Fruit fly (Drosophila melanogaster) whole organism, embryonic: Measurements from ENCODE around the gene CG8141.

Experiments used
- Abd-B ChIP-seq: fragments of 200-800 bp; sonication (Bioruptor generic); optimal IDR thresholded peaks from 2 replicates; lab custom pipeline; 2018; ENCODE audit warnings: missing biosample characterization, mild to moderate bottlenecking, missing genetic modification characterization, moderate library complexity
- CG11504 ChIP-seq: fragments of 200-800 bp; sonication (Bioruptor generic); optimal IDR thresholded peaks from 3 replicates; lab custom pipeline; 2019; ENCODE audit warnings: missing biosample characterization, mild to moderate bottlenecking, missing genetic modification characterization, moderate library complexity
- CG11560 ChIP-seq: fragments of 200-800 bp; sonication (Bioruptor generic); IDR thresholded peaks from 3 replicates; pipeline ENCODE4 v1.3.6; 2022; ENCODE audit warnings: missing biosample characterization, missing genetic modification characterization
- CG12236 ChIP-seq: fragments of 200-800 bp; sonication (Bioruptor generic); optimal IDR thresholded peaks from 2 replicates; lab custom pipeline; 2016; ENCODE audit warnings: missing biosample characterization, missing genetic modification characterization
- CG12769 ChIP-seq: fragments of 200-800 bp; sonication (Bioruptor generic); optimal IDR thresholded peaks from 2 replicates; lab custom pipeline; 2019; ENCODE audit warnings: missing biosample characterization, mild to moderate bottlenecking, missing genetic modification characterization, moderate library complexity
- CG13287 ChIP-seq: fragments of 200-800 bp; sonication (Bioruptor generic); IDR thresholded peaks from 2 replicates; pipeline ENCODE4 v1.3.6; 2022; ENCODE audit warnings: missing biosample characterization, missing genetic modification characterization; ENCODE audit not compliant: partially characterized antibody
- CG14014 ChIP-seq: fragments of 200-800 bp; sonication (Bioruptor generic); IDR thresholded peaks from 2 replicates; pipeline ENCODE4 v1.3.6; 2022; ENCODE audit warnings: missing biosample characterization, missing genetic modification characterization
- CG14441 ChIP-seq: fragments of 200-800 bp; sonication (Bioruptor generic); IDR thresholded peaks from 2 replicates; pipeline ENCODE4 v1.3.6; 2022; ENCODE audit warnings: missing biosample characterization, missing genetic modification characterization
- CG15696 ChIP-seq: fragments of 200-800 bp; sonication (Bioruptor generic); optimal IDR thresholded peaks from 2 replicates; lab custom pipeline; 2019; ENCODE audit warnings: missing biosample characterization, mild to moderate bottlenecking, missing genetic modification characterization, moderate library complexity
- CG18011 ChIP-seq: fragments of 200-800 bp; sonication (Bioruptor generic); optimal IDR thresholded peaks from 2 replicates; lab custom pipeline; 2017; ENCODE audit warnings: missing biosample characterization, missing genetic modification characterization, mild to moderate bottlenecking, moderate library complexity, missing genotype
- CG2199 ChIP-seq: fragments of 200-800 bp; sonication (Bioruptor generic); IDR thresholded peaks from 3 replicates; pipeline ENCODE4 v1.3.6; 2022; ENCODE audit warnings: missing biosample characterization, missing genetic modification characterization
- CG31365 ChIP-seq: fragments of 200-800 bp; sonication (Bioruptor generic); optimal IDR thresholded peaks from 2 replicates; lab custom pipeline; 2018; ENCODE audit warnings: missing biosample characterization, mild to moderate bottlenecking, missing genetic modification characterization
- CG3163 ChIP-seq: fragments of 200-800 bp; sonication (Bioruptor generic); optimal IDR thresholded peaks from 3 replicates; lab custom pipeline; 2016; ENCODE audit warnings: missing biosample characterization, missing genetic modification characterization
- CG42726 ChIP-seq: fragments of 200-800 bp; sonication (Bioruptor generic); IDR thresholded peaks from 2 replicates; pipeline ENCODE4 v1.3.6; 2022; ENCODE audit warnings: missing biosample characterization, missing genetic modification characterization; ENCODE audit not compliant: partially characterized antibody
- CG4282 ChIP-seq: fragments of 200-800 bp; sonication (Bioruptor generic); optimal IDR thresholded peaks from 2 replicates; lab custom pipeline; 2016; ENCODE audit warnings: missing biosample characterization, missing genetic modification characterization
- CG6175 ChIP-seq: fragments of 200-800 bp; sonication (Bioruptor generic); IDR thresholded peaks from 3 replicates; pipeline ENCODE4 v1.3.6; 2022; ENCODE audit warnings: missing biosample characterization, missing genetic modification characterization
- CG6254 ChIP-seq: fragments of 200-800 bp; sonication (Bioruptor generic); optimal IDR thresholded peaks from 3 replicates; lab custom pipeline; 2017; ENCODE audit warnings: mild to moderate bottlenecking, missing biosample characterization, missing genetic modification reagents, missing genetic modification characterization
- CG8388 ChIP-seq: fragments of 200-800 bp; sonication (Bioruptor generic); optimal IDR thresholded peaks from 2 replicates; lab custom pipeline; 2019; ENCODE audit warnings: missing biosample characterization, mild to moderate bottlenecking, missing genetic modification characterization, moderate library complexity
- CG8944 ChIP-seq: fragments of 200-800 bp; sonication (Bioruptor generic); optimal IDR thresholded peaks from 3 replicates; lab custom pipeline; 2016; ENCODE audit warnings: missing biosample characterization, missing genetic modification characterization
- CrebB ChIP-seq: fragments of 200-800 bp; sonication (Bioruptor generic); optimal IDR thresholded peaks from 3 replicates; lab custom pipeline; 2018; ENCODE audit warnings: missing biosample characterization, mild to moderate bottlenecking, missing genetic modification characterization
- Dp ChIP-seq: fragments of 200-800 bp; sonication (Bioruptor generic); optimal IDR thresholded peaks from 2 replicates; lab custom pipeline; 2018; ENCODE audit warnings: missing biosample characterization, mild to moderate bottlenecking, missing genetic modification characterization, moderate library complexity
- E2f2 ChIP-seq: fragments of 200-800 bp; sonication (Bioruptor generic); IDR thresholded peaks from 2 replicates; pipeline ENCODE4 v1.3.6; 2022; ENCODE audit warnings: missing biosample characterization, missing genetic modification characterization
- HmgZ ChIP-seq: fragments of 200-800 bp; sonication (Bioruptor generic); optimal IDR thresholded peaks from 2 replicates; lab custom pipeline; 2018; ENCODE audit warnings: missing biosample characterization, mild to moderate bottlenecking, missing genetic modification characterization
- Jarid2 ChIP-seq: fragments of 200-800 bp; sonication (Bioruptor generic); optimal IDR thresholded peaks from 3 replicates; lab custom pipeline; 2017; ENCODE audit warnings: mild to moderate bottlenecking, missing biosample characterization, missing genetic modification reagents, missing genetic modification characterization
- Lhr ChIP-seq: fragments of 200-800 bp; sonication (Bioruptor generic); optimal IDR thresholded peaks from 3 replicates; lab custom pipeline; 2017; ENCODE audit warnings: mild to moderate bottlenecking, missing biosample characterization, missing genetic modification reagents, missing genetic modification characterization
- Max ChIP-seq: fragments of 200-800 bp; sonication (Bioruptor generic); optimal IDR thresholded peaks from 2 replicates; lab custom pipeline; 2016; ENCODE audit warnings: missing biosample characterization, mild to moderate bottlenecking, missing genetic modification characterization
- Med ChIP-seq: fragments of 200-800 bp; sonication (Bioruptor generic); peaks from one replicate; lab custom pipeline; 2016; ENCODE audit warnings: missing biosample characterization, missing genetic modification characterization, mild to moderate bottlenecking, inconsistent platforms, moderate library complexity
- Myb ChIP-seq: fragments of 200-800 bp; sonication (Bioruptor generic); optimal IDR thresholded peaks from 2 replicates; lab custom pipeline; 2016; ENCODE audit warnings: missing biosample characterization, missing genetic modification characterization
- NFAT ChIP-seq: fragments of 200-800 bp; sonication (Bioruptor generic); IDR thresholded peaks from 2 replicates; pipeline ENCODE4 v1.3.6; 2022; ENCODE audit warnings: missing biosample characterization, missing genetic modification characterization
- Rfx ChIP-seq: fragments of 200-800 bp; sonication (Bioruptor generic); IDR thresholded peaks from 2 replicates; pipeline ENCODE4 v1.3.6; 2022; ENCODE audit warnings: missing biosample characterization, missing genetic modification characterization
- Trl ChIP-seq, 3 experiments: fragments of >200 bp in 2 of 3; fragments of 200-800 bp in 1 of 3; sonication (Bioruptor generic) in 1 of 3; optimal IDR thresholded peaks; 2 replicates in 1 of 3; 3 replicates in 2 of 3; lab custom pipeline; 2016 to 2017; ENCODE audit warnings: missing biosample characterization in 1 of 3, missing genetic modification characterization in 1 of 3
- abd-A ChIP-seq: fragments of 200-800 bp; sonication (Bioruptor generic); optimal IDR thresholded peaks from 3 replicates; lab custom pipeline; 2019; ENCODE audit warnings: missing biosample characterization, mild to moderate bottlenecking, missing genetic modification characterization, moderate library complexity
- cato ChIP-seq: fragments of 200-800 bp; sonication (Bioruptor generic); optimal IDR thresholded peaks from 2 replicates; lab custom pipeline; 2016; ENCODE audit warnings: missing biosample characterization, missing genetic modification characterization, borderline replicate concordance
- chinmo ChIP-seq: fragments of 200-800 bp; sonication (Bioruptor generic); IDR thresholded peaks from 4 replicates; pipeline ENCODE4 v1.3.6; 2022; ENCODE audit warnings: missing biosample characterization, missing genetic modification characterization; ENCODE audit not compliant: partially characterized antibody
- chm ChIP-seq: fragments of 200-800 bp; sonication (Bioruptor generic); IDR thresholded peaks from 2 replicates; pipeline ENCODE4 v1.3.6; 2022; ENCODE audit warnings: missing biosample characterization, missing genetic modification characterization
- da ChIP-seq: fragments of 200-800 bp; sonication (Bioruptor generic); optimal IDR thresholded peaks from 2 replicates; lab custom pipeline; 2016; ENCODE audit warnings: missing biosample characterization, missing genetic modification characterization
- dmrt99B ChIP-seq: fragments of 200-800 bp; sonication (Bioruptor generic); optimal IDR thresholded peaks from 2 replicates; lab custom pipeline; 2018; ENCODE audit warnings: missing biosample characterization, mild to moderate bottlenecking, missing genetic modification characterization, moderate library complexity
- eve ChIP-seq, 2 experiments: fragments of >200 bp; optimal IDR thresholded peaks; 2 replicates each; lab custom pipeline; 2017; ENCODE audit warnings: missing biosample characterization in 2 of 2, missing genetic modification characterization in 2 of 2
- ewg ChIP-seq: fragments of 200-800 bp; sonication (Bioruptor generic); optimal IDR thresholded peaks from 3 replicates; lab custom pipeline; 2017; ENCODE audit warnings: mild to moderate bottlenecking, missing biosample characterization, missing genetic modification reagents, missing genetic modification characterization
- jumu ChIP-seq: fragments of 200-800 bp; sonication (Bioruptor generic); optimal IDR thresholded peaks from 3 replicates; lab custom pipeline; 2016; ENCODE audit warnings: missing biosample characterization, missing genetic modification characterization
- nerfin-1 ChIP-seq: fragments of 200-800 bp; sonication (Bioruptor generic); optimal IDR thresholded peaks from 3 replicates; lab custom pipeline; 2019; ENCODE audit warnings: missing biosample characterization, mild to moderate bottlenecking, missing genetic modification characterization, moderate library complexity
- pum ChIP-seq: fragments of 200-800 bp; sonication (Bioruptor generic); optimal IDR thresholded peaks from 2 replicates; lab custom pipeline; 2016; ENCODE audit warnings: missing biosample characterization, missing genetic modification characterization
- pzg ChIP-seq: fragments of 200-800 bp; sonication (Bioruptor generic); optimal IDR thresholded peaks from 3 replicates; lab custom pipeline; 2018; ENCODE audit warnings: missing biosample characterization, mild to moderate bottlenecking, missing genetic modification characterization, moderate library complexity
- scrt ChIP-seq: fragments of 200-800 bp; sonication (Bioruptor generic); optimal IDR thresholded peaks from 2 replicates; lab custom pipeline; 2018; ENCODE audit warnings: missing biosample characterization, mild to moderate bottlenecking, missing genetic modification characterization, moderate library complexity
- stwl ChIP-seq: fragments of 200-800 bp; sonication (Bioruptor generic); optimal IDR thresholded peaks from 3 replicates; lab custom pipeline; 2018; ENCODE audit warnings: missing biosample characterization, mild to moderate bottlenecking, missing genetic modification characterization, moderate library complexity
- vvl ChIP-seq: fragments of 200-800 bp; sonication (Bioruptor generic); IDR thresholded peaks from 2 replicates; pipeline ENCODE4 v1.3.6; 2022; ENCODE audit warnings: missing biosample characterization, missing genetic modification characterization

The CG8141 gene

dm6 chr3R:13200402-13200801, 9.0 kb downstream of the CG8141 start (continued):
- peak; percentile 1 for TF ChIP-seq dmrt99B (tag; lab: Kevin White, UChicago)
- no peak for TF ChIP-seq cato (GFP tag; lab: Kevin White, UChicago)
- TF ChIP-seq da (GFP tag; lab: Kevin White, UChicago): no peak
- no peak for TF ChIP-seq CG15696 (tag; lab: Kevin White, UChicago)
- 0 out of 2 replicates have a peak, but pooled peaks have one; percentile 18 for TF ChIP-seq CG14014 (GFP tag; lab: Robert Waterston, UW)
- TF ChIP-seq CG14441 (GFP tag; lab: Robert Waterston, UW): peak; percentile 9; the same call in 1 of the 2 replicates
- TF ChIP-seq CG11560 (tag; lab: Robert Waterston, UW): no peak

- TF ChIP-seq Dp (GFP tag; lab: Kevin White, UChicago): peak; percentile 83
- peak; percentile 36; the same call in 1 of the 2 replicates for TF ChIP-seq CG13287 (GFP tag; lab: Robert Waterston, UW)
- TF ChIP-seq abd-A (tag; lab: Kevin White, UChicago): peak; percentile 38
- peak; percentile 68 for TF ChIP-seq Med
- peak; percentile 25 for TF ChIP-seq stwl (tag; lab: Kevin White, UChicago)
- TF ChIP-seq CG6254 (GFP tag; lab: Kevin White, UChicago): no peak
- peak; percentile 90 for TF ChIP-seq E2f2 (GFP tag; lab: Robert Waterston, UW)
- TF ChIP-seq CG3163 (GFP tag; lab: Kevin White, UChicago): peak; percentile 100
- peak; percentile 99 for TF ChIP-seq CG18011 (GFP tag; lab: Kevin White, UChicago)
- peak; percentile 15 for TF ChIP-seq scrt (GFP tag; lab: Kevin White, UChicago)
- TF ChIP-seq Myb: peak; percentile 81
- no peak for TF ChIP-seq CG4282 (GFP tag; lab: Kevin White, UChicago)
- TF ChIP-seq ewg: peak; percentile 95
- TF ChIP-seq eve (GFP tag; optimal IDR thresholded peaks at IDR 0.05; lab: Kevin White, UChicago): peak in 1 of 2 experiments; percentile 38
- TF ChIP-seq CG8944 (GFP tag; lab: Kevin White, UChicago): no peak
- peak; percentile 77 for TF ChIP-seq CG11504 (tag; lab: Kevin White, UChicago)
- TF ChIP-seq pzg (GFP tag; lab: Kevin White, UChicago): peak; percentile 16
- peak; percentile 33; the same call in 1 of the 2 replicates for TF ChIP-seq vvl (GFP tag; lab: Robert Waterston, UW)
- TF ChIP-seq NFAT (GFP tag; lab: Robert Waterston, UW): 0 out of 2 replicates have a peak, but pooled peaks have one; percentile 5
- TF ChIP-seq HmgZ (tag; lab: Kevin White, UChicago): no peak
- peak; percentile 37 to 72 for TF ChIP-seq Trl (optimal IDR thresholded peaks at IDR 0.05; lab: Kevin White, UChicago)
- no peak for TF ChIP-seq Trl (GFP tag; optimal IDR thresholded peaks at IDR 0.05; lab: Kevin White, UChicago)
- TF ChIP-seq Jarid2 (GFP tag; lab: Kevin White, UChicago): peak; percentile 8
- peak; percentile 17; the same call in 1 of the 2 replicates for TF ChIP-seq CG42726
- peak; percentile 49 for TF ChIP-seq Abd-B (GFP tag; lab: Kevin White, UChicago)
- no peak for TF ChIP-seq CG12236 (GFP tag; lab: Kevin White, UChicago)
- no peak for TF ChIP-seq Lhr (GFP tag; lab: Kevin White, UChicago)
- 0 out of 2 replicates have a peak, but pooled peaks have one; percentile 19 for TF ChIP-seq Rfx (GFP tag; lab: Robert Waterston, UW)
Observed at dm6 chr3R:13208451-13208850, 17.1 kb downstream of the CG8141 start.

- TF ChIP-seq Trl (optimal IDR thresholded peaks at IDR 0.05; lab: Kevin White, UChicago) (peak; percentile 6 to 16), Trl (GFP tag; optimal IDR thresholded peaks at IDR 0.05; lab: Kevin White, UChicago) (no peak), Jarid2 (GFP tag; lab: Kevin White, UChicago) (peak; percentile 45), CG6175 (peak; percentile 47; the same call in 1 of the 3 replicates), nerfin-1 (tag; lab: Kevin White, UChicago) (no peak), pum (no peak), CG2199 (GFP tag; lab: Robert Waterston, UW) (0 out of 3 replicates have a peak, but pooled peaks have one; percentile 49), CG18011 (GFP tag; lab: Kevin White, UChicago) (no peak), Max (GFP tag; lab: Kevin White, UChicago) (no peak), CrebB (no peak), CG12769 (no peak), jumu (no peak), CG8388 (GFP tag; lab: Kevin White, UChicago) (no peak), chinmo (GFP tag; lab: Robert Waterston, UW) (0 out of 4 replicates have a peak, but pooled peaks have one; percentile 59), eve (GFP tag; optimal IDR thresholded peaks at IDR 0.05; lab: Kevin White, UChicago) (no peak), chm (no peak), CG31365 (tag; lab: Kevin White, UChicago) (no peak)
Observed at dm6 chr3R:13214347-13214746, 22.9 kb downstream of the CG8141 start, which contains the start of gene CG8483. TSS of gene CG8483 (minus strand) at chr3R:13214465.
